Fruit fly (Drosophila melanogaster): ENCODE data around the gene ppk19.

Gene ppk19

dm6 chr3R:29651488-29651887, 20.8 kb upstream of the ppk19 start (continued):
- TF ChIP-seq corto (GFP tag; optimal IDR thresholded peaks at IDR 0.05), result no peak
- peak; percentile 48 for TF ChIP-seq Fer3 (tag; optimal IDR thresholded peaks at IDR 0.05)
- no peak for TF ChIP-seq pros (GFP tag; optimal IDR thresholded peaks at IDR 0.05)
- no peak for TF ChIP-seq CG12942 (GFP tag; optimal IDR thresholded peaks at IDR 0.05)
- TF ChIP-seq amos (GFP tag; IDR thresholded peaks at IDR 0.05; ENCODE audit: partially characterized antibody), result no peak
- peak; percentile 56 for TF ChIP-seq CG3281 (GFP tag; optimal IDR thresholded peaks at IDR 0.05)
- TF ChIP-seq oc (tag; optimal IDR thresholded peaks at IDR 0.05), result no peak
- no peak for TF ChIP-seq kni (GFP tag; optimal IDR thresholded peaks at IDR 0.05)
- no peak for TF ChIP-seq da (GFP tag; optimal IDR thresholded peaks at IDR 0.05)
- no peak for TF ChIP-seq cas (GFP tag; IDR thresholded peaks at IDR 0.05)
- TF ChIP-seq CG12155 (GFP tag; optimal IDR thresholded peaks at IDR 0.05), result no peak
- no peak for TF ChIP-seq Ravus (GFP tag; IDR thresholded peaks at IDR 0.05)
- peak; percentile 39 for TF ChIP-seq grau (tag; optimal IDR thresholded peaks at IDR 0.05)
- TF ChIP-seq cg (GFP tag; optimal IDR thresholded peaks at IDR 0.05), result peak; percentile 3
- TF ChIP-seq hkb (optimal IDR thresholded peaks at IDR 0.05), result no peak
- TF ChIP-seq hkb (GFP tag; IDR thresholded peaks at IDR 0.05), result peak; percentile 70
- TF ChIP-seq ERR (GFP tag; optimal IDR thresholded peaks at IDR 0.05), result no peak
- peak; percentile 45 for TF ChIP-seq BtbVII (GFP tag; optimal IDR thresholded peaks at IDR 0.05)
- TF ChIP-seq jing (GFP tag; optimal IDR thresholded peaks at IDR 0.05), result no peak
- no peak for TF ChIP-seq Rx (GFP tag; IDR thresholded peaks at IDR 0.05)
- TF ChIP-seq odd (GFP tag; optimal IDR thresholded peaks at IDR 0.05), result peak; percentile 17
- no peak for TF ChIP-seq trh (GFP tag; optimal IDR thresholded peaks at IDR 0.05)
- TF ChIP-seq CG3726 (GFP tag; IDR thresholded peaks at IDR 0.05), result no peak
- peak; percentile 16; the same call in 1 of the 3 replicates for TF ChIP-seq Aef1 (GFP tag; IDR thresholded peaks at IDR 0.05)
- no peak for TF ChIP-seq CG4328 (GFP tag; optimal IDR thresholded peaks at IDR 0.05)
- TF ChIP-seq sug (tag; optimal IDR thresholded peaks at IDR 0.05), result no peak
- TF ChIP-seq CG18262 (tag; optimal IDR thresholded peaks at IDR 0.05), result no peak
- no peak for TF ChIP-seq CG4360 (GFP tag; IDR thresholded peaks at IDR 0.05)
- TF ChIP-seq ranshi (GFP tag; IDR thresholded peaks at IDR 0.05), result 0 out of 2 replicates have a peak, but pooled peaks have one; percentile 33
- TF ChIP-seq ara (GFP tag; IDR thresholded peaks at IDR 0.05), result no peak
- no peak for TF ChIP-seq C15 (GFP tag; IDR thresholded peaks at IDR 0.05)
- no peak for TF ChIP-seq BEAF-32 (GFP tag; optimal IDR thresholded peaks at IDR 0.05)
- no peak for TF ChIP-seq CG31388 (GFP tag; optimal IDR thresholded peaks at IDR 0.05)
- peak; percentile 73 for TF ChIP-seq dmrt99B (tag; optimal IDR thresholded peaks at IDR 0.05)
- no peak for TF ChIP-seq lbe (GFP tag; optimal IDR thresholded peaks at IDR 0.05)
- peak; percentile 37 for TF ChIP-seq Sox102F (GFP tag; optimal IDR thresholded peaks at IDR 0.05)
- no peak for TF ChIP-seq CG10209 (GFP tag; optimal IDR thresholded peaks at IDR 0.05)
- no peak for TF ChIP-seq pan (optimal IDR thresholded peaks at IDR 0.05)
- TF ChIP-seq pan (GFP tag; optimal IDR thresholded peaks at IDR 0.05 in 1 of 2, IDR thresholded peaks at IDR 0.05 in 1 of 2), result peak in 1 of 2 experiments; percentile 54
- peak; percentile 14 for TF ChIP-seq CG8388 (GFP tag; optimal IDR thresholded peaks at IDR 0.05)
- no peak for TF ChIP-seq CG8478 (optimal IDR thresholded peaks at IDR 0.05)
- no peak for TF ChIP-seq Xrp1 (GFP tag; IDR thresholded peaks at IDR 0.05)
- TF ChIP-seq CG1024 (GFP tag; IDR thresholded peaks at IDR 0.05), result no peak
- TF ChIP-seq CG2199 (GFP tag; IDR thresholded peaks at IDR 0.05), result no peak
- peak; percentile 1 for TF ChIP-seq pnt (GFP tag; optimal IDR thresholded peaks at IDR 0.05)
- TF ChIP-seq CG31441 (GFP tag; IDR thresholded peaks at IDR 0.05), result no peak
- no peak for TF ChIP-seq CG2875 (GFP tag; optimal IDR thresholded peaks at IDR 0.05)
- no peak for TF ChIP-seq ham (GFP tag; IDR thresholded peaks at IDR 0.05)
- TF ChIP-seq CG10147 (GFP tag; optimal IDR thresholded peaks at IDR 0.05), result peak; percentile 32
- no peak for TF ChIP-seq Oaz (GFP tag; IDR thresholded peaks at IDR 0.05)
- TF ChIP-seq Dref (GFP tag; IDR thresholded peaks at IDR 0.05), result no peak
- TF ChIP-seq emc (GFP tag; optimal IDR thresholded peaks at IDR 0.05), result no peak
- TF ChIP-seq sens-2 (GFP tag; IDR thresholded peaks at IDR 0.05), result no peak

Measured in whole organism, embryonic.